Worm (Caenorhabditis elegans): Measurements from ENCODE around the gene C01G10.15.

DNA sequence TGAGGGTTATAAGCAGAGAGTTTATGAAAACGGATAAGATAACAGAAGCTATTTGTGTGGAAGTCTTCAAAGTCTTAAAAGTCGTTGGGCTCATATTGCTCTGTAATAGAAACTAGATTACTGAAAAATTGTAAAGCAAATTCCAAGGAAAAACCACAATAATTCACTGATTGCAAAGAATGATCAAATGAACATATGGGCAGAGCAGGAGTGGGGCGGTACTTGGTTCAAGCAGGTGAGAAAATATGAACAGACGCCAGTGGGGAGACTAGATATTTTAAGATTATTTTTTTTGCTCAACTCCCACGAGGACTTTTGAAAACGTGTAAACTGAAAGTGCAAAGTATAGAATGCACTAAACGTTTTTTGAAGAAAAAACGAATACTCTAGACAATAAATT lies 45.3 kb upstream of the C01G10.15 start, which contains the start of gene str-171:
- TF ChIP-seq ama-1 (optimal IDR thresholded peaks at IDR 0.05) (no peak), nhr-77 (tag; optimal IDR thresholded peaks at IDR 0.05) (no peak), ZK546.5 (tag; optimal IDR thresholded peaks at IDR 0.05) (no peak), R02D3.7 (tag; optimal IDR thresholded peaks at IDR 0.05) (no peak), sem-4 (tag; optimal IDR thresholded peaks at IDR 0.05) (no peak), lin-13 (GFP tag; optimal IDR thresholded peaks at IDR 0.05) (no peak), fos-1 (tag; optimal IDR thresholded peaks at IDR 0.05) (no peak), unc-62 (GFP tag; optimal IDR thresholded peaks at IDR 0.05) (no peak), elt-3 (tag; optimal IDR thresholded peaks at IDR 0.05) (no peak)
